Worm (Caenorhabditis elegans) whole organism, L3 larva: ENCODE data around the gene egl-26.
"Not testable (repeated sequence)": the region's sequence is repeated elsewhere in the genome, so short reads cannot be mapped to it uniquely, and the experiment has no call there.

Experiments
- R02D3.7 ChIP-seq: fragments of 150-350 bp; optimal IDR thresholded peaks from 2 replicates; lab custom pipeline; 2014; ENCODE audit warnings: missing biosample characterization, missing genetic modification characterization
- aly-2 ChIP-seq: fragments of 150-350 bp; optimal IDR thresholded peaks from 2 replicates; lab custom pipeline; 2014; ENCODE audit warnings: missing biosample characterization, missing genetic modification characterization
- ceh-16 ChIP-seq: sonication (generic microtip); optimal IDR thresholded peaks from 2 replicates; lab custom pipeline; 2017; ENCODE audit warnings: missing biosample characterization, missing genetic modification characterization
- ceh-28 ChIP-seq: fragments of 150-350 bp; optimal IDR thresholded peaks from 2 replicates; lab custom pipeline; 2014; ENCODE audit warnings: missing biosample characterization, missing genetic modification reagents, missing genetic modification characterization
- ceh-82 ChIP-seq: fragments of 150-350 bp; optimal IDR thresholded peaks from 2 replicates; lab custom pipeline; 2014; ENCODE audit warnings: missing biosample characterization, missing genetic modification characterization
- egl-27 ChIP-seq: sonication (generic microtip); optimal IDR thresholded peaks from 4 replicates; lab custom pipeline; 2017; ENCODE audit warnings: missing biosample characterization, missing genetic modification reagents, missing genetic modification characterization
- egl-5 ChIP-seq: fragments of 150-350 bp; optimal IDR thresholded peaks from 2 replicates; lab custom pipeline; 2017; ENCODE audit warnings: missing biosample characterization, missing genetic modification reagents, missing genetic modification characterization, inconsistent platforms
- elt-2 ChIP-seq: sonication (generic microtip); optimal IDR thresholded peaks from 2 replicates; lab custom pipeline; 2016; ENCODE audit warnings: missing genetic modification reagents, mild to moderate bottlenecking, missing genetic modification characterization, missing compliant biosample characterization
- eor-1 ChIP-seq, 2 experiments: fragments of 150-350 bp; optimal IDR thresholded peaks; 2 replicates each; lab custom pipeline; 2014 to 2018; ENCODE audit warnings: missing biosample characterization in 2 of 2, missing genetic modification characterization in 2 of 2
- fkh-10 ChIP-seq: sonication (generic microtip); optimal IDR thresholded peaks from 2 replicates; lab custom pipeline; 2017; ENCODE audit warnings: missing biosample characterization, missing genetic modification reagents, missing genetic modification characterization
- fkh-2 ChIP-seq: fragments of 150-350 bp; optimal IDR thresholded peaks from 2 replicates; lab custom pipeline; 2014; ENCODE audit warnings: missing biosample characterization, missing genetic modification reagents, missing genetic modification characterization
- fos-1 ChIP-seq: fragments of 150-350 bp; optimal IDR thresholded peaks from 2 replicates; lab custom pipeline; 2014; ENCODE audit warnings: missing biosample characterization, missing genetic modification characterization
- jun-1 ChIP-seq: fragments of 150-350 bp; optimal IDR thresholded peaks from 2 replicates; lab custom pipeline; 2014; ENCODE audit warnings: missing biosample characterization, missing genetic modification reagents, missing genetic modification characterization
- lin-15B ChIP-seq: fragments of 150-350 bp; optimal IDR thresholded peaks from 2 replicates; lab custom pipeline; 2014; ENCODE audit warnings: missing biosample characterization, missing genetic modification characterization
- lin-39 ChIP-seq: fragments of 150-350 bp; optimal IDR thresholded peaks from 2 replicates; lab custom pipeline; 2018; ENCODE audit warnings: missing biosample characterization, missing genetic modification reagents, missing genetic modification characterization
- nhr-23 ChIP-seq: fragments of 150-350 bp; optimal IDR thresholded peaks from 2 replicates; lab custom pipeline; 2014; ENCODE audit warnings: missing biosample characterization, missing genetic modification reagents, missing genetic modification characterization
- nhr-237 ChIP-seq: fragments of 150-350 bp; optimal IDR thresholded peaks from 2 replicates; lab custom pipeline; 2014; ENCODE audit warnings: missing biosample characterization, missing genetic modification characterization
- nhr-25 ChIP-seq: sonication (generic microtip); optimal IDR thresholded peaks from 2 replicates; lab custom pipeline; 2017; ENCODE audit warnings: missing biosample characterization, missing genetic modification characterization
- nhr-28 ChIP-seq: fragments of 150-350 bp; optimal IDR thresholded peaks from 2 replicates; lab custom pipeline; 2014; ENCODE audit warnings: missing biosample characterization, missing genetic modification characterization
- nhr-67 ChIP-seq: fragments of 150-350 bp; optimal IDR thresholded peaks from 2 replicates; lab custom pipeline; 2014; ENCODE audit warnings: missing biosample characterization, missing genetic modification characterization
- nhr-77 ChIP-seq: fragments of 150-350 bp; optimal IDR thresholded peaks from 2 replicates; lab custom pipeline; 2014; ENCODE audit warnings: missing biosample characterization, missing genetic modification characterization
- pha-4 ChIP-seq: fragments of 150-350 bp; optimal IDR thresholded peaks from 2 replicates; lab custom pipeline; 2014; ENCODE audit warnings: missing biosample characterization, missing genetic modification reagents, missing genetic modification characterization
- pqm-1 ChIP-seq: fragments of 150-350 bp; optimal IDR thresholded peaks from 2 replicates; lab custom pipeline; 2017; ENCODE audit warnings: missing biosample characterization, missing genetic modification characterization, inconsistent platforms
- sea-2 ChIP-seq: fragments of 150-350 bp; sonication (generic microtip); optimal IDR thresholded peaks from 4 replicates; lab custom pipeline; 2014; ENCODE audit warnings: missing biosample characterization, missing genetic modification reagents, missing genetic modification characterization
- skn-1 ChIP-seq: fragments of 150-350 bp; optimal IDR thresholded peaks from 2 replicates; lab custom pipeline; 2014; ENCODE audit warnings: missing biosample characterization, missing genetic modification characterization
- snpc-4 ChIP-seq: fragments of 150-350 bp; optimal IDR thresholded peaks from 2 replicates; lab custom pipeline; 2014; ENCODE audit warnings: missing biosample characterization, missing genetic modification characterization
- tbx-2 ChIP-seq: sonication (generic microtip); optimal IDR thresholded peaks from 2 replicates; lab custom pipeline; 2016; ENCODE audit warnings: mild to moderate bottlenecking, missing genetic modification characterization, missing compliant biosample characterization
- unc-39 ChIP-seq: sonication (generic microtip); optimal IDR thresholded peaks from 4 replicates; lab custom pipeline; 2017; ENCODE audit warnings: missing biosample characterization, missing genetic modification characterization
- unc-62 ChIP-seq: fragments of 150-350 bp; sonication (generic microtip); optimal IDR thresholded peaks from 4 replicates; lab custom pipeline; 2014; ENCODE audit warnings: missing biosample characterization, missing genetic modification reagents, missing genetic modification characterization
- ztf-4 ChIP-seq: fragments of 150-350 bp; optimal IDR thresholded peaks from 2 replicates; lab custom pipeline; 2014; ENCODE audit warnings: missing biosample characterization, missing genetic modification characterization

Gene egl-26

ce11 chrII:98894-99293 is 29.4 kb downstream of the egl-26 start, which contains the start of gene C50D2.10:
Gene C50D2.10 (plus strand): TSS chrII:99138.
- TF ChIP-seq nhr-67; lin-15B; ceh-16 (tag; lab: Kevin White, UChicago): not testable (repeated sequence)

ce11 chrII:101176-101575 is 31.7 kb downstream of the egl-26 start:
- TF ChIP-seq lin-39 (tag; lab: Kevin White, UChicago) (no peak), unc-62 (no peak), nhr-25 (tag; lab: Kevin White, UChicago) (no peak), egl-5 (tag; lab: Kevin White, UChicago) (no peak), lin-15B (no peak), snpc-4 (tag; lab: Kevin White, UChicago) (no peak), fkh-2 (no peak), pqm-1 (no peak), fkh-10 (no peak), eor-1 (tag; optimal IDR thresholded peaks at IDR 0.05; lab: Kevin White, UChicago) (no peak), aly-2 (tag; lab: Kevin White, UChicago) (no peak)
- TF ChIP-seq, all 47 proteins: peak for 0

ce11 chrII:104234-104633 is 34.8 kb downstream of the egl-26 start, which contains the start of gene col-68:
Gene col-68 (plus strand): TSS chrII:104534.
- no peak for TF ChIP-seq eor-1 (tag; optimal IDR thresholded peaks at IDR 0.05; lab: Kevin White, UChicago)
- TF ChIP-seq ceh-28 (tag; lab: Kevin White, UChicago) = no peak
- no peak for TF ChIP-seq unc-39
- no peak for TF ChIP-seq skn-1
- TF ChIP-seq lin-39 (tag; lab: Kevin White, UChicago) = no peak

DNA sequence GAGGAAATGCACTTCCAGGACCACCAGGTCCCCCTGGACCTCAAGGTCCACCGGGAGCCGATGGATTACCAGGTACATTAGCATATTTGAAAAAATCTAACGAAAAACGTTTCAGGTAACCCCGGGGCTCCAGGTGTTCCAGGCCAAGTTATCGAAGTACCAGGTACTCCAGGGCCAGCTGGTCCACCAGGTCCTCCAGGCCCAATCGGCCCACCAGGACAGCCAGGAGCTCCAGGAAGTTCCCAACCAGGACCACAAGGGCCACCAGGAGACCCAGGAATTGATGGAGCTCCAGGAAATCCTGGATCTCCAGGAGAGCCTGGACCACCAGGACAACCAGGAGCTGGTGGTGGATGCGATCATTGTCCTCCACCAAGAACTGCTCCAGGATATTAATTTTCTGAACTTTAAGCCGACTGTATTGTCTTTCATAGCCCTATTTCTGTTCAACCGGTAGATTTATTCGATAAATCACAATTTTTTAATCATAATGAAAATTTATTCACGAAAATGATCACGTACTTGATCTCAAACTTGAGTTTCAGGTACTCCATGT is 36.0 kb downstream of the egl-26 start:
- TF ChIP-seq nhr-25 (tag; lab: Kevin White, UChicago) = no peak
- TF ChIP-seq fkh-10 = no peak
- no peak for TF ChIP-seq lin-39 (tag; lab: Kevin White, UChicago)
- no peak for TF ChIP-seq pqm-1
- TF ChIP-seq ztf-4 (tag; lab: Kevin White, UChicago) = no peak
- TF ChIP-seq nhr-237 (tag; lab: Kevin White, UChicago) = no peak
- no peak for TF ChIP-seq fos-1 (tag; lab: Kevin White, UChicago)
- TF ChIP-seq pha-4 (tag; lab: Kevin White, UChicago) = no peak
- TF ChIP-seq elt-2 = no peak
- TF ChIP-seq nhr-77 (tag; lab: Kevin White, UChicago) = no peak

ce11 chrII:105889-106288 is 36.4 kb downstream of the egl-26 start, which contains the start of gene txt-1:
Gene txt-1 (plus strand): TSS chrII:106189.
- TF ChIP-seq nhr-237 (tag; lab: Kevin White, UChicago) = no peak
- no peak for TF ChIP-seq nhr-23 (tag; lab: Kevin White, UChicago)

ce11 chrII:107703-108102 is 38.2 kb downstream of the egl-26 start:
- no peak for TF ChIP-seq ceh-82 (tag; lab: Kevin White, UChicago)
- no peak for TF ChIP-seq unc-39
- no peak for TF ChIP-seq nhr-25 (tag; lab: Kevin White, UChicago)
- no peak for TF ChIP-seq sea-2
- no peak for TF ChIP-seq ceh-28 (tag; lab: Kevin White, UChicago)
- no peak for TF ChIP-seq nhr-28 (tag; lab: Kevin White, UChicago)
- TF ChIP-seq R02D3.7 (tag; lab: Kevin White, UChicago) = no peak
- TF ChIP-seq pha-4 (tag; lab: Kevin White, UChicago) = no peak
- no peak for TF ChIP-seq jun-1 (tag; lab: Kevin White, UChicago)
- no peak for TF ChIP-seq tbx-2
- TF ChIP-seq egl-27 (tag; lab: Kevin White, UChicago) = no peak

DNA sequence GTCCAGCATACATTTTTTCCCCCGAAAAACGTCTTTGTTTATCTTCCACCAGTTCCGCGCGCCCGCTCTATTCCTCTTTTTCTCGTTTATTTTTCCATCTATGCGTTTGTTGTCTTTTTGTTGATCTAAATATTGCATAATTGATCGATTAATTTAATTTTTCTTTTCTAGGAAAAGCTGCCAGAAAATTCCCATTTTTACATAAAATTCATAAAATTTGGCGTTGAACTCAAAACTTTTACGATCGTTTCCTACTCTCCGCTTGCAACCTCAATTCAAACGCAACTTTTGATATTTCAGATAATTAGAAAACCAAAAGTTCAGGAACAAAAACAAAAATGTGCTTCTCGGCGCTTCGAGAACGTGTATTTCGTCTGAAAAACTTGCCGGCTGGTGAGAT is 39.4 kb downstream of the egl-26 start, which contains the start of gene C50D2.2:
Gene C50D2.2, plus strand, starts transcription at position 301 of the 400 bp plus-strand sequence.
- no peak for TF ChIP-seq fkh-10
